Worm (Caenorhabditis elegans): Measurements from ENCODE around the gene dvc-1.

DNA sequence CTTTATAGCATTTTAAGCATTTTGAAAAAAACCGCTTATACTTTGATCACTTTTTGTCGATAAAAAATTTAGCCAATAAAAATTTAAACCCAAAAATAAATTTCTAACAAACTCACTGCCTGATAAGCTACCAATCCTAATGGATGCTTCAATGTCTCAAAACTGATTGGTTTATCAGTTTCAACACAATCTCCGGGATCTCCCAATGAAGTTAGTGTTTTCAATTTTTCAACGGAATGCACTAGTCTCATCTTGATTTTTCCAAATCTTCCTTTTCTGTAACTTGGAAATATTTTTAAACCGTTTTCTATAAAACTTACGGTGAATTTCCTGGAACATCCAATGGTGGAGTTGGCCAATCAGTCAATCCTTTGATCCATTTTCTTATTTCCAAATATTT, 15.4 kb downstream of the dvc-1 start:
- TF ChIP-seq nhr-23 (tag; optimal IDR thresholded peaks at IDR 0.05) (no peak), pqm-1 (tag; optimal IDR thresholded peaks at IDR 0.05) (no peak), ceh-82 (tag; optimal IDR thresholded peaks at IDR 0.05) (no peak), nhr-12 (tag; optimal IDR thresholded peaks at IDR 0.05) (no peak), lin-39 (tag; optimal IDR thresholded peaks at IDR 0.05) (no peak), ztf-11 (tag; optimal IDR thresholded peaks at IDR 0.05) (no peak), unc-62 (GFP tag; optimal IDR thresholded peaks at IDR 0.05) (no peak)

Measured in whole organism, L3 larva.